Fruit fly (Drosophila melanogaster): ENCODE measurements around the gene CG14856.

DNA sequence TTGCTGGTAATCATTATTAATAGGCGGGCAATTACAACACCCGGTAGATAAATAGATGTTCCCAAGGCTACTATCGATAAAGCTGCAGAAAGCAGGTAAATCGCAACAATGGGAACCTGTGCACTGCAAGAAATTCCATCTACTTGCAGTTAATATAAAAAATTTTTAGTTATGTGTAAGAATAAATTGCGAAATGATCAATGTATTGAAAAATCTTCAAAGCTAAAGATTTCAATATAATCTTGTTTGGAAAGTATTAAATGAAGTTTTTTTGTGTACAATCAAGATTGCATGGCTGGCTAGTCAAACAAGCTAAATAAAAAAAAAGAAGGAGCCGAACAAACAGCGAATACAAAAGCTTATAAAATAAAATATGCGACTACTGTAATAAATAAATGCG lies 23.4 kb upstream of the CG14856 start:
- TF ChIP-seq CG15710 (tag; optimal IDR thresholded peaks at IDR 0.05), result peak; percentile 30
- TF ChIP-seq D1 (tag; optimal IDR thresholded peaks at IDR 0.05), result no peak
- TF ChIP-seq CG34367 (tag; optimal IDR thresholded peaks at IDR 0.05), result peak; percentile 10
- TF ChIP-seq gl (tag; optimal IDR thresholded peaks at IDR 0.05), result no peak
- TF ChIP-seq rn (GFP tag; IDR thresholded peaks at IDR 0.05), result no peak
- TF ChIP-seq Pif1B (GFP tag; optimal IDR thresholded peaks at IDR 0.05), result peak; percentile 48
- peak; percentile 33 for TF ChIP-seq CG17806 (tag; optimal IDR thresholded peaks at IDR 0.05)
- TF ChIP-seq CG8301 (tag; optimal IDR thresholded peaks at IDR 0.05), result peak; percentile 36
- TF ChIP-seq CG9948 (tag; optimal IDR thresholded peaks at IDR 0.05), result peak; percentile 56
- peak; percentile 24 for TF ChIP-seq CG8159 (tag; optimal IDR thresholded peaks at IDR 0.05)

All from whole organism, pupa.